Worm (Caenorhabditis elegans): ENCODE data around the gene F49E12.10.

Gene F49E12.10

DNA sequence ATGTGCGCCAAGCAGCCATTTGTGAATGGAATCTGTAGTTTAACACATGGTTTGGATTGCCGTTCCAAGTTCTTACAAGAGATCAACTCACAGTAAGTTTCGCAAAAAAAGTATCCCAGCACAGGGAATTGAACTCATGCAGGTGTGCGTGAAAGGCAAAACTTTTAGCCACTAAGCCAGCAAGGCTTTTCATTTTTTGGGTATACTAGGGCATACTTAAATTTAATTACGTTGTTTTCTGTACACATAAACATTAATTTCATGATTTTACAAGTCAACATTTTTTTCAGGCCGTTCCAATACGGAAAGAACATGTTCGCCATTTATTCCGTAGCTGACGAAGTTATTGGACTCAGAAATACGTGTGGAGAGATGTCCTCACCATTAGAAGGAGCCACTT, 50.7 kb downstream of the F49E12.10 start (continued):
- TF ChIP-seq zfp-2 (tag; optimal IDR thresholded peaks at IDR 0.05) (no peak), nhr-102 (tag; optimal IDR thresholded peaks at IDR 0.05) (peak; percentile 55), spr-1 (tag; optimal IDR thresholded peaks at IDR 0.05) (peak; percentile 84), zag-1 (tag; optimal IDR thresholded peaks at IDR 0.05) (no peak), T20F7.1 (GFP tag; optimal IDR thresholded peaks at IDR 0.05) (peak; percentile 29), arid-1 (GFP tag; conservative IDR thresholded peaks at IDR 0.05) (peak; percentile 96), tag-97 (GFP tag; IDR thresholded peaks at IDR 0.05) (no peak), set-16 (GFP tag; IDR thresholded peaks at IDR 0.05) (no peak), F26F4.8 (GFP tag; conservative IDR thresholded peaks at IDR 0.05) (peak; percentile 99), unc-39 (tag; optimal IDR thresholded peaks at IDR 0.05) (no peak), F10B5.3 (tag; optimal IDR thresholded peaks at IDR 0.05) (peak; percentile 79), R02D3.7 (tag; optimal IDR thresholded peaks at IDR 0.05) (peak; percentile 21), mdl-1 (tag; optimal IDR thresholded peaks at IDR 0.05) (no peak)
